Worm (Caenorhabditis elegans) whole organism, L1 larva: ENCODE results near the gene twk-5.

ENCODE experiments used
- C04F5.9 ChIP-seq: sonication (generic microtip); optimal IDR thresholded peaks from 2 replicates; lab custom pipeline; 2016; ENCODE audit warnings: missing genetic modification characterization, missing compliant biosample characterization
- C16A3.4 ChIP-seq: fragments of 150-350 bp; optimal IDR thresholded peaks from 2 replicates; lab custom pipeline; 2014; ENCODE audit warnings: missing biosample characterization, missing genetic modification characterization
- Y116A8C.19 ChIP-seq: sonication (generic microtip); optimal IDR thresholded peaks from 2 replicates; lab custom pipeline; 2016; ENCODE audit warnings: missing compliant biosample characterization, missing genetic modification characterization, borderline replicate concordance
- aha-1 ChIP-seq: fragments of 150-350 bp; optimal IDR thresholded peaks from 2 replicates; lab custom pipeline; 2014; ENCODE audit warnings: missing biosample characterization, missing genetic modification characterization
- alr-1 ChIP-seq: fragments of 200-800 bp; sonication (Bioruptor generic); optimal IDR thresholded peaks from 2 replicates; lab custom pipeline; 2018; ENCODE audit warnings: borderline replicate concordance, mild to moderate bottlenecking, missing genetic modification characterization, missing compliant biosample characterization
- ama-1 ChIP-seq: fragments of 150-350 bp; optimal IDR thresholded peaks from 2 replicates; lab custom pipeline; 2014
- blmp-1 ChIP-seq: fragments of 150-350 bp; optimal IDR thresholded peaks from 2 replicates; lab custom pipeline; 2014; ENCODE audit warnings: missing biosample characterization, missing genetic modification characterization
- ceh-8 ChIP-seq: fragments of 200-800 bp; sonication (Bioruptor generic); optimal IDR thresholded peaks from 2 replicates; lab custom pipeline; 2018; ENCODE audit warnings: mild to moderate bottlenecking, missing genetic modification characterization, moderate library complexity, missing compliant biosample characterization
- ceh-82 ChIP-seq, 3 experiments: fragments of 150-350 bp in 1 of 3; sonication (generic microtip) in 2 of 3; optimal IDR thresholded peaks; 2 replicates each; lab custom pipeline; 2014 to 2017; ENCODE audit warnings: missing biosample characterization in 3 of 3, missing genetic modification characterization in 3 of 3
- ceh-90 ChIP-seq: sonication (generic microtip); optimal IDR thresholded peaks from 2 replicates; lab custom pipeline; 2016; ENCODE audit warnings: missing genetic modification characterization, missing compliant biosample characterization
- ces-1 ChIP-seq: fragments of 150-350 bp; optimal IDR thresholded peaks from 2 replicates; lab custom pipeline; 2014; ENCODE audit warnings: missing biosample characterization, missing genetic modification reagents, missing genetic modification characterization
- dpl-1 ChIP-seq, 3 experiments: fragments of 150-350 bp in 2 of 3; sonication (generic microtip) in 1 of 3; optimal IDR thresholded peaks; 2 replicates each; lab custom pipeline; 2014 to 2017; ENCODE audit warnings: missing biosample characterization in 3 of 3, missing genetic modification characterization in 3 of 3, missing genetic modification reagents in 3 of 3
- efl-1 ChIP-seq, 4 experiments: fragments of 150-350 bp; optimal IDR thresholded peaks in 3 of 4; peaks in 1 of 4; 1 replicate in 1 of 4; 2 replicates in 3 of 4; lab custom pipeline; 2014; ENCODE audit warnings: missing biosample characterization in 2 of 4, missing genetic modification characterization in 2 of 4, missing genetic modification reagents in 2 of 4
- efl-3 ChIP-seq: fragments of 200-800 bp; sonication (Bioruptor generic); optimal IDR thresholded peaks from 2 replicates; lab custom pipeline; 2018; ENCODE audit warnings: mild to moderate bottlenecking, missing genetic modification characterization, missing compliant biosample characterization
- egl-13 ChIP-seq: sonication (generic microtip); optimal IDR thresholded peaks from 2 replicates; lab custom pipeline; 2016; ENCODE audit warnings: missing genotype, missing genetic modification reagents, missing genetic modification characterization, missing compliant biosample characterization
- elt-2 ChIP-seq: sonication (generic microtip); optimal IDR thresholded peaks from 2 replicates; lab custom pipeline; 2016; ENCODE audit warnings: missing genetic modification characterization, mild to moderate bottlenecking, inconsistent platforms, missing compliant biosample characterization, missing genetic modification reagents
- elt-3 ChIP-seq, 6 experiments: fragments of 150-350 bp in 1 of 6; sonication (generic microtip); optimal IDR thresholded peaks; 2 replicates each; lab custom pipeline; 2017 to 2018; ENCODE audit warnings: missing biosample characterization in 6 of 6, missing genetic modification characterization in 6 of 6, inconsistent platforms in 1 of 6
- ets-5 ChIP-seq: fragments of 200-800 bp; sonication (Bioruptor generic); IDR thresholded peaks from 2 replicates; pipeline ENCODE4 v1.3.6; 2022; ENCODE audit warnings: missing genetic modification characterization, missing compliant biosample characterization
- fkh-10 ChIP-seq: sonication (generic microtip); optimal IDR thresholded peaks from 2 replicates; lab custom pipeline; 2017; ENCODE audit warnings: missing biosample characterization, missing genetic modification reagents, missing genetic modification characterization
- fkh-4 ChIP-seq: sonication (generic microtip); optimal IDR thresholded peaks from 2 replicates; lab custom pipeline; 2016; ENCODE audit warnings: missing compliant biosample characterization, missing genetic modification characterization, borderline replicate concordance
- fkh-8 ChIP-seq: sonication (generic microtip); optimal IDR thresholded peaks from 2 replicates; lab custom pipeline; 2016; ENCODE audit warnings: mild to moderate bottlenecking, missing genetic modification characterization, missing compliant biosample characterization
- fos-1 ChIP-seq: fragments of 150-350 bp; optimal IDR thresholded peaks from 2 replicates; lab custom pipeline; 2014; ENCODE audit warnings: missing biosample characterization, missing genetic modification characterization
- grh-1 ChIP-seq: fragments of 200-800 bp; sonication (Bioruptor generic); IDR thresholded peaks from 2 replicates; pipeline ENCODE4 v1.3.6; 2022; ENCODE audit warnings: missing genetic modification reagents, missing genetic modification characterization, missing compliant biosample characterization
- hpl-2 ChIP-seq: fragments of 150-350 bp; optimal IDR thresholded peaks from 2 replicates; lab custom pipeline; 2014; ENCODE audit warnings: missing biosample characterization, missing genetic modification reagents, missing genetic modification characterization
- isw-1 ChIP-seq: fragments of 200-800 bp; sonication (Bioruptor generic); IDR thresholded peaks from 2 replicates; pipeline ENCODE4 v1.3.6; 2022; ENCODE audit warnings: missing genetic modification characterization, missing compliant biosample characterization
- lin-14 ChIP-seq: fragments of 200-800 bp; sonication (Bioruptor generic); optimal IDR thresholded peaks from 2 replicates; lab custom pipeline; 2018; ENCODE audit warnings: mild to moderate bottlenecking, missing genetic modification characterization, moderate library complexity, missing compliant biosample characterization
- lin-15B ChIP-seq: fragments of 150-350 bp; sonication (generic microtip); optimal IDR thresholded peaks from 3 replicates; lab custom pipeline; 2014; ENCODE audit warnings: missing biosample characterization, missing genetic modification characterization
- lir-3 ChIP-seq: sonication (generic microtip); optimal IDR thresholded peaks from 2 replicates; lab custom pipeline; 2016; ENCODE audit warnings: mild to moderate bottlenecking, missing genetic modification characterization, moderate library complexity, missing compliant biosample characterization; ENCODE audit not compliant: poor library complexity
- lsy-2 ChIP-seq, 2 experiments: fragments of 150-350 bp; optimal IDR thresholded peaks; 2 replicates each; lab custom pipeline; 2014; ENCODE audit warnings: missing biosample characterization in 2 of 2, missing genetic modification characterization in 2 of 2
- mab-9 ChIP-seq: fragments of 200-800 bp; sonication (Bioruptor generic); IDR thresholded peaks from 2 replicates; pipeline ENCODE4 v1.3.6; 2022; ENCODE audit warnings: missing genetic modification reagents, missing genetic modification characterization, missing compliant biosample characterization
- mdl-1 ChIP-seq, 2 experiments: fragments of 150-350 bp; optimal IDR thresholded peaks; 2 replicates each; lab custom pipeline; 2014 to 2017; ENCODE audit warnings: missing biosample characterization in 2 of 2, missing genetic modification characterization in 2 of 2, inconsistent platforms in 1 of 2
- mef-2 ChIP-seq: fragments of 150-350 bp; optimal IDR thresholded peaks from 2 replicates; lab custom pipeline; 2014; ENCODE audit warnings: missing biosample characterization, missing genetic modification characterization
- mep-1 ChIP-seq: fragments of 150-350 bp; optimal IDR thresholded peaks from 2 replicates; lab custom pipeline; 2014; ENCODE audit warnings: missing biosample characterization, missing genetic modification characterization
- nhr-12 ChIP-seq: sonication (generic microtip); optimal IDR thresholded peaks from 2 replicates; lab custom pipeline; 2017; ENCODE audit warnings: missing biosample characterization, missing genetic modification characterization
- nhr-28 ChIP-seq: fragments of 150-350 bp; optimal IDR thresholded peaks from 2 replicates; lab custom pipeline; 2014; ENCODE audit warnings: missing biosample characterization, missing genetic modification characterization
- nhr-85 ChIP-seq: sonication (generic microtip); peaks from one replicate; lab custom pipeline; 2016; ENCODE audit warnings: missing genetic modification characterization, inconsistent platforms, missing compliant biosample characterization
- pag-3 ChIP-seq: sonication (generic microtip); optimal IDR thresholded peaks from 2 replicates; lab custom pipeline; 2017; ENCODE audit warnings: missing genetic modification characterization, mild to moderate bottlenecking, missing compliant biosample characterization, antibody characterized with exemption, borderline replicate concordance; ENCODE audit not compliant: insufficient read depth
- pqm-1 ChIP-seq: sonication (generic microtip); optimal IDR thresholded peaks from 3 replicates; lab custom pipeline; 2017; ENCODE audit warnings: missing biosample characterization, missing genetic modification characterization
- skn-1 ChIP-seq: fragments of 150-350 bp; optimal IDR thresholded peaks from 2 replicates; lab custom pipeline; 2014; ENCODE audit warnings: missing biosample characterization, missing genetic modification characterization
- snpc-4 ChIP-seq: fragments of 150-350 bp; optimal IDR thresholded peaks from 2 replicates; lab custom pipeline; 2014; ENCODE audit warnings: missing biosample characterization, missing genetic modification characterization
- snu-23 ChIP-seq: sonication (generic microtip); optimal IDR thresholded peaks from 2 replicates; lab custom pipeline; 2016; ENCODE audit warnings: missing genetic modification characterization, missing compliant biosample characterization
- sox-4 ChIP-seq: sonication (generic microtip); optimal IDR thresholded peaks from 2 replicates; lab custom pipeline; 2016; ENCODE audit warnings: missing genetic modification characterization, missing compliant biosample characterization
- sup-37 ChIP-seq: fragments of 200-800 bp; sonication (Bioruptor generic); optimal IDR thresholded peaks from 2 replicates; lab custom pipeline; 2018; ENCODE audit warnings: mild to moderate bottlenecking, missing genetic modification characterization, missing compliant biosample characterization
- tlp-1 ChIP-seq: fragments of 150-350 bp; optimal IDR thresholded peaks from 2 replicates; lab custom pipeline; 2014; ENCODE audit warnings: missing biosample characterization, missing genetic modification characterization
- unc-130 ChIP-seq: fragments of 150-350 bp; optimal IDR thresholded peaks from 2 replicates; lab custom pipeline; 2017; ENCODE audit warnings: missing biosample characterization, missing genetic modification characterization, inconsistent platforms
- unc-30 ChIP-seq: sonication (generic microtip); optimal IDR thresholded peaks from 2 replicates; lab custom pipeline; 2017; ENCODE audit warnings: missing biosample characterization, missing genetic modification characterization
- unc-86 ChIP-seq: sonication (generic microtip); optimal IDR thresholded peaks from 2 replicates; lab custom pipeline; 2016; ENCODE audit warnings: missing genetic modification characterization, missing compliant biosample characterization
- unc-98 ChIP-seq: fragments of 200-800 bp; sonication (Bioruptor generic); IDR thresholded peaks from 2 replicates; pipeline ENCODE4 v1.3.6; 2022; ENCODE audit warnings: missing genetic modification characterization, missing compliant biosample characterization
- zip-4 ChIP-seq: fragments of 200-800 bp; sonication (Bioruptor generic); optimal IDR thresholded peaks from 2 replicates; lab custom pipeline; 2018; ENCODE audit warnings: mild to moderate bottlenecking, missing genetic modification characterization, moderate library complexity, missing compliant biosample characterization
- ztf-11 ChIP-seq, 2 experiments: sonication (generic microtip); optimal IDR thresholded peaks; 2 replicates each; lab custom pipeline; 2016 to 2017; ENCODE audit warnings: missing genetic modification characterization in 2 of 2, missing biosample characterization in 1 of 2, missing compliant biosample characterization in 1 of 2
- ztf-4 ChIP-seq: fragments of 150-350 bp; optimal IDR thresholded peaks from 2 replicates; lab custom pipeline; 2014; ENCODE audit warnings: missing biosample characterization, missing genetic modification characterization

The twk-5 gene

DNA sequence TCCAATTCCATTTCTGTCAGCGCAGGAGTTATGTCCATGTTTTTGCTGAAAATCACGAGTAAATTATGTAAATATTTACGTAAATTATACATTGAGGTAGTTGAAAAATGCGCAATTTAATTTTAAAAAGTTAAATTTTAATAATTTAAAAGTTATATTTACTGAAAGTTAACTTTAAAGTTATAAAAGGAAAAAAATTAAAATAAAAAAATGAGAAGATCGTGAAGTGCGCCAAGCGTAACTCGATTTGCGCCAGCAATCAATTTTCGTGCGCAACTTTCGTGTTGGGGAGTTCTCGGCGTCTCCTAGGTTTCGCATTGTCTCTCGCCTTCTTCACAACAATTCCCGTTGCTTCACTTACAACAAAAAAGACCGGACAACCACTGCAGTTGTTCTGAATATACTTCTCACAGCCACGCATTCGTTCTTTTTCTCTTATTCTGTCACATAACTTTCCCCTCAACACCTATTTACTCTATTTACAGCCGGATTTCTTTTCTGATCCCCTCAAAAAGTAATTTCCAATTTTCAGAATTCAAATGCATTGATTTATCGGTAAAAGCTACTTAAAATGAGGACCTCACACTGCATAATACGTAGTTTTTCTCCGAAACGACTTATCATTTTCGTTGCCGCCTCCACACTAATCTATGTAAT, 11.4 kb downstream of the twk-5 start, which contains the start of the genes metl-1 and W02B12.11:
Gene metl-1 (minus strand): TSS at position 51 of the 657 bp plus-strand sequence.
Gene W02B12.11 (plus strand): TSS at position 337 of the 657 bp plus-strand sequence.
- TF ChIP-seq elt-2 (tag; lab: Kevin White, UChicago) = peak; percentile 41
- no peak for TF ChIP-seq pqm-1 (tag; lab: Kevin White, UChicago)
- TF ChIP-seq C04F5.9 (tag; lab: Kevin White, UChicago) = peak; percentile 69
- peak in 1 of 2 experiments; percentile 55 for TF ChIP-seq ztf-11 (tag; optimal IDR thresholded peaks at IDR 0.05; lab: Kevin White, UChicago)
- peak; percentile 82 for TF ChIP-seq unc-86 (tag; lab: Kevin White, UChicago)
- peak; percentile 51 for TF ChIP-seq fkh-10 (GFP tag; lab: Kevin White, UChicago)
- TF ChIP-seq ceh-90 (tag; lab: Kevin White, UChicago) = peak; percentile 5
- TF ChIP-seq ama-1 (lab: Kevin White, UChicago) = no peak
- TF ChIP-seq unc-30 (tag; lab: Kevin White, UChicago) = no peak
- peak; percentile 70 for TF ChIP-seq ceh-8 (GFP tag; lab: Kevin White, UChicago)
- TF ChIP-seq egl-13 (tag; lab: Kevin White, UChicago) = peak; percentile 58
- peak; percentile 28 for TF ChIP-seq efl-3 (GFP tag; lab: Kevin White, UChicago)
- no peak for TF ChIP-seq ets-5
- TF ChIP-seq ceh-82 (tag; optimal IDR thresholded peaks at IDR 0.05; lab: Kevin White, UChicago) = peak; percentile 86 to 93 (median 90)
- peak; percentile 74 for TF ChIP-seq aha-1 (tag; lab: Kevin White, UChicago)
- peak; percentile 30 for TF ChIP-seq lir-3 (tag; lab: Kevin White, UChicago)
- peak; percentile 66 for TF ChIP-seq blmp-1
- peak; percentile 9 for TF ChIP-seq sup-37
- no peak for TF ChIP-seq nhr-12
- peak; percentile 88 for TF ChIP-seq C16A3.4 (tag; lab: Kevin White, UChicago)
- TF ChIP-seq mab-9 = peak; percentile 78
- TF ChIP-seq fkh-4 (tag; lab: Kevin White, UChicago) = peak; percentile 46
- peak; percentile 20 for TF ChIP-seq fos-1
- peak; percentile 90 to 94 for TF ChIP-seq lsy-2 (tag; optimal IDR thresholded peaks at IDR 0.05; lab: Kevin White, UChicago)
- TF ChIP-seq lin-14 (GFP tag; lab: Kevin White, UChicago) = no peak
- peak; percentile 69 for TF ChIP-seq lin-15B
- peak; percentile 4 for TF ChIP-seq hpl-2 (GFP tag; lab: Kevin White, UChicago)
- no peak for TF ChIP-seq ces-1 (GFP tag; lab: Kevin White, UChicago)
- no peak for TF ChIP-seq nhr-28 (tag; lab: Kevin White, UChicago)
- no peak for TF ChIP-seq unc-98 (GFP tag; lab: Robert Waterston, UW)
- peak in 1 of 2 experiments; percentile 62 for TF ChIP-seq mdl-1 (tag; optimal IDR thresholded peaks at IDR 0.05; lab: Kevin White, UChicago)
- peak; percentile 96 for TF ChIP-seq mep-1 (tag; lab: Kevin White, UChicago)
- TF ChIP-seq grh-1 = peak; percentile 89
- TF ChIP-seq efl-1 (optimal IDR thresholded peaks at IDR 0.05; lab: Kevin White, UChicago) = peak; percentile 80 to 85
- TF ChIP-seq efl-1 (GFP tag; optimal IDR thresholded peaks at IDR 0.05 in 1 of 2; lab: Kevin White, UChicago) = peak; percentile 79 to 98
- no peak for TF ChIP-seq pag-3 (tag; lab: Kevin White, UChicago)
- TF ChIP-seq mef-2 = no peak
- TF ChIP-seq isw-1 (GFP tag; lab: Robert Waterston, UW) = peak; percentile 82
- peak; percentile 81 for TF ChIP-seq snpc-4
- TF ChIP-seq Y116A8C.19 = no peak
- peak; percentile 70 for TF ChIP-seq zip-4 (GFP tag; lab: Kevin White, UChicago)
- peak; percentile 34 for TF ChIP-seq sox-4 (tag; lab: Kevin White, UChicago)
- peak; percentile 72 for TF ChIP-seq skn-1 (tag; lab: Kevin White, UChicago)
- TF ChIP-seq unc-130 (tag; lab: Kevin White, UChicago) = peak; percentile 80
- TF ChIP-seq nhr-85 (tag; lab: Kevin White, UChicago) = peak; percentile 91
- peak; percentile 91 for TF ChIP-seq snu-23 (GFP tag; lab: Kevin White, UChicago)
- no peak for TF ChIP-seq tlp-1 (tag; lab: Kevin White, UChicago)
- peak; percentile 80 for TF ChIP-seq ztf-4 (tag; lab: Kevin White, UChicago)
- TF ChIP-seq dpl-1 (GFP tag; optimal IDR thresholded peaks at IDR 0.05; lab: Kevin White, UChicago) = peak; percentile 74 to 81 (median 81)
- TF ChIP-seq elt-3 (tag; optimal IDR thresholded peaks at IDR 0.05; lab: Kevin White, UChicago) = peak in 3 of 6 experiments; percentile 19 to 84 (median 72)
- TF ChIP-seq alr-1 (tag; lab: Kevin White, UChicago) = no peak
- peak; percentile 79 for TF ChIP-seq fkh-8 (tag; lab: Kevin White, UChicago)
